Fruit fly (Drosophila melanogaster): ENCODE results near the gene Zw10.
A peak's percentile ranks its signal among the peaks of the same experiment; 100 is the strongest.

The Zw10 gene

dm6 chrX:2603851-2604505, at the start of gene Zw10, which contains the start of gene Klp3A:
Zw10 (plus strand) TSS chrX:2604197.
Klp3A (minus strand) TSS chrX:2604052.
- TF ChIP-seq CG17801 (GFP tag; optimal IDR thresholded peaks at IDR 0.05; ENCODE audit: partially characterized antibody): peak; percentile 32

dm6 chrX:2580319-2581008, 23.5 kb upstream of the Zw10 start, which contains the start of the genes Vha36-3 and AANATL7:
Vha36-3 (minus strand) TSS chrX:2580560.
AANATL7 (plus strand) TSS chrX:2580958.
- TF ChIP-seq CG17801 (GFP tag; optimal IDR thresholded peaks at IDR 0.05; ENCODE audit: partially characterized antibody): no peak

- TF ChIP-seq CG17801 (GFP tag; optimal IDR thresholded peaks at IDR 0.05; ENCODE audit: partially characterized antibody): no peak
These were observed 22.0 kb upstream of the Zw10 start for dm6 chrX:2581793-2582503.

- no peak for TF ChIP-seq CG17801 (GFP tag; optimal IDR thresholded peaks at IDR 0.05; ENCODE audit: partially characterized antibody)
These were observed 18.8 kb upstream of the Zw10 start, which contains the start of gene CG13760 for dm6 chrX:2585055-2585715. CG13760 (minus strand) TSS chrX:2585699.

dm6 chrX:2585716-2586082, 18.3 kb upstream of the Zw10 start, which contains the start of gene wds:
wds (plus strand) TSS chrX:2585980.
- TF ChIP-seq CG17801 (GFP tag; optimal IDR thresholded peaks at IDR 0.05; ENCODE audit: partially characterized antibody): no peak

- peak; percentile 60 for TF ChIP-seq CG17801 (GFP tag; optimal IDR thresholded peaks at IDR 0.05; ENCODE audit: partially characterized antibody)
These were observed 15.3 kb upstream of the Zw10 start, which contains the start of gene egh for dm6 chrX:2588415-2589411. egh (plus strand) TSS chrX:2588503.

dm6 chrX:2589446-2590038, 14.5 kb upstream of the Zw10 start:
- peak; percentile 91 for TF ChIP-seq CG17801 (GFP tag; optimal IDR thresholded peaks at IDR 0.05; ENCODE audit: partially characterized antibody)

- no peak for TF ChIP-seq CG17801 (GFP tag; optimal IDR thresholded peaks at IDR 0.05; ENCODE audit: partially characterized antibody)
These were observed 13.4 kb upstream of the Zw10 start for dm6 chrX:2590607-2591006.

- TF ChIP-seq CG17801 (GFP tag; optimal IDR thresholded peaks at IDR 0.05; ENCODE audit: partially characterized antibody): no peak
These were observed 12.5 kb upstream of the Zw10 start for dm6 chrX:2591315-2591999.

- TF ChIP-seq CG17801 (GFP tag; optimal IDR thresholded peaks at IDR 0.05; ENCODE audit: partially characterized antibody): no peak
These were observed 11.8 kb upstream of the Zw10 start for dm6 chrX:2592243-2592642.

- no peak for TF ChIP-seq CG17801 (GFP tag; optimal IDR thresholded peaks at IDR 0.05; ENCODE audit: partially characterized antibody)
These were observed 10.8 kb upstream of the Zw10 start for dm6 chrX:2593094-2593752.

dm6 chrX:2593753-2594096, 10.3 kb upstream of the Zw10 start:
- peak; percentile 77 for TF ChIP-seq CG17801 (GFP tag; optimal IDR thresholded peaks at IDR 0.05; ENCODE audit: partially characterized antibody)

Data from ovary, adult (tissue).